Fruit fly (Drosophila melanogaster): ENCODE measurements around the gene CG34116.

dm6 chr3L:19777279-19777960 is 28.4 kb downstream of the CG34116 start:
- TF ChIP-seq Lpt (GFP tag; optimal IDR thresholded peaks at IDR 0.05) (no peak), cyc (GFP tag; optimal IDR thresholded peaks at IDR 0.05) (no peak), achi (GFP tag; optimal IDR thresholded peaks at IDR 0.05) (no peak), CG10669 (GFP tag; optimal IDR thresholded peaks at IDR 0.05) (no peak), CG6276 (GFP tag; optimal IDR thresholded peaks at IDR 0.05) (no peak), CG6163 (GFP tag; IDR thresholded peaks at IDR 0.05) (no peak), CG6854 (GFP tag; optimal IDR thresholded peaks at IDR 0.05) (no peak), OdsH (GFP tag; optimal IDR thresholded peaks at IDR 0.05) (no peak), acj6 (GFP tag; optimal IDR thresholded peaks at IDR 0.05) (no peak), Sox102F (GFP tag; optimal IDR thresholded peaks at IDR 0.05) (no peak)
